Fruit fly (Drosophila melanogaster) whole organism, prepupa: ENCODE data around the gene t-cup.
A peak's percentile ranks its signal among the peaks of the same experiment; 100 is the strongest.

Experiments
- Blimp-1 ChIP-seq: fragments of 200-800 bp; sonication (Bioruptor generic); optimal IDR thresholded peaks from 3 replicates; lab custom pipeline; 2017; ENCODE audit warnings: missing biosample characterization, missing genetic modification characterization, mild to moderate bottlenecking, moderate library complexity, missing genetic modification reagents
- CG11294 ChIP-seq: fragments of 200-800 bp; sonication (Bioruptor generic); IDR thresholded peaks from 2 replicates; pipeline ENCODE4 v1.3.6; 2022; ENCODE audit warnings: missing biosample characterization, missing genetic modification characterization
- CG11902 ChIP-seq: fragments of 200-800 bp; sonication (Bioruptor generic); optimal IDR thresholded peaks from 3 replicates; lab custom pipeline; 2016; ENCODE audit warnings: missing biosample characterization, missing genetic modification characterization
- CG15336 ChIP-seq: fragments of 200-800 bp; sonication (Bioruptor generic); IDR thresholded peaks from 2 replicates; pipeline ENCODE4 v1.3.6; 2022; ENCODE audit warnings: missing biosample characterization, missing genetic modification characterization
- CG1621 ChIP-seq: fragments of 200-800 bp; sonication (Bioruptor generic); optimal IDR thresholded peaks from 3 replicates; lab custom pipeline; 2018; ENCODE audit warnings: missing biosample characterization, mild to moderate bottlenecking, missing genetic modification characterization
- CG16779 ChIP-seq: fragments of 200-800 bp; sonication (Bioruptor generic); optimal IDR thresholded peaks from 3 replicates; lab custom pipeline; 2017; ENCODE audit warnings: missing biosample characterization, mild to moderate bottlenecking, missing genetic modification characterization
- CG32006 ChIP-seq: fragments of 200-800 bp; sonication (Bioruptor generic); optimal IDR thresholded peaks from 3 replicates; lab custom pipeline; 2017; ENCODE audit warnings: missing biosample characterization, mild to moderate bottlenecking, missing genetic modification characterization
- CG34406 ChIP-seq: fragments of 200-800 bp; sonication (Bioruptor generic); optimal IDR thresholded peaks from 3 replicates; lab custom pipeline; 2016; ENCODE audit warnings: missing biosample characterization, missing genetic modification characterization
- CG4318 ChIP-seq: fragments of 200-800 bp; sonication (Bioruptor generic); optimal IDR thresholded peaks from 3 replicates; lab custom pipeline; 2017; ENCODE audit warnings: missing biosample characterization, mild to moderate bottlenecking, missing genetic modification characterization
- CG6276 ChIP-seq: fragments of 200-800 bp; sonication (Bioruptor generic); optimal IDR thresholded peaks from 2 replicates; lab custom pipeline; 2017; ENCODE audit warnings: missing biosample characterization, mild to moderate bottlenecking, missing genetic modification characterization
- CG6792 ChIP-seq: fragments of 200-800 bp; sonication (Bioruptor generic); optimal IDR thresholded peaks from 3 replicates; lab custom pipeline; 2016; ENCODE audit warnings: missing biosample characterization, missing genetic modification characterization
- CG6808 ChIP-seq: fragments of 200-800 bp; sonication (Bioruptor generic); optimal IDR thresholded peaks from 3 replicates; lab custom pipeline; 2017; ENCODE audit warnings: missing biosample characterization, missing genetic modification characterization, mild to moderate bottlenecking, moderate library complexity, missing genetic modification reagents
- CG6854 ChIP-seq: fragments of 200-800 bp; sonication (Bioruptor generic); optimal IDR thresholded peaks from 2 replicates; lab custom pipeline; 2017; ENCODE audit warnings: missing biosample characterization, mild to moderate bottlenecking, missing genetic modification characterization
- CG8119 ChIP-seq: fragments of 200-800 bp; sonication (Bioruptor generic); IDR thresholded peaks from 3 replicates; pipeline ENCODE4 v1.3.6; 2022; ENCODE audit warnings: missing biosample characterization, missing genetic modification characterization
- CG8319 ChIP-seq: fragments of 200-800 bp; sonication (Bioruptor generic); optimal IDR thresholded peaks from 3 replicates; lab custom pipeline; 2016; ENCODE audit warnings: missing biosample characterization, missing genetic modification characterization
- CG8632 ChIP-seq: fragments of 200-800 bp; sonication (Bioruptor generic); optimal IDR thresholded peaks from 3 replicates; lab custom pipeline; 2016; ENCODE audit warnings: missing biosample characterization, missing genetic modification characterization
- CG9139 ChIP-seq: fragments of 200-800 bp; sonication (Bioruptor generic); optimal IDR thresholded peaks from 3 replicates; lab custom pipeline; 2017; ENCODE audit warnings: missing biosample characterization, mild to moderate bottlenecking, missing genetic modification characterization
- Eip75B ChIP-seq: fragments of 200-800 bp; sonication (Bioruptor generic); optimal IDR thresholded peaks from 3 replicates; lab custom pipeline; 2016; ENCODE audit warnings: missing biosample characterization, missing genetic modification characterization
- Eip78C ChIP-seq: fragments of 200-800 bp; sonication (Bioruptor generic); peaks from one replicate; lab custom pipeline; 2016; ENCODE audit warnings: missing biosample characterization, missing genetic modification characterization
- Ets96B ChIP-seq: fragments of 200-800 bp; optimal IDR thresholded peaks from 2 replicates; lab custom pipeline; 2019; ENCODE audit warnings: missing biosample characterization, mild to moderate bottlenecking, missing genetic modification characterization, moderate library complexity
- Gug ChIP-seq: fragments of 200-800 bp; sonication (Bioruptor generic); IDR thresholded peaks from 2 replicates; pipeline ENCODE4 v1.3.6; 2022; ENCODE audit warnings: missing biosample characterization, missing genetic modification characterization
- Hr39 ChIP-seq: fragments of 200-800 bp; sonication (Bioruptor generic); optimal IDR thresholded peaks from 2 replicates; lab custom pipeline; 2016; ENCODE audit warnings: missing biosample characterization, missing genetic modification characterization
- Hr4 ChIP-seq: fragments of 200-800 bp; sonication (Bioruptor generic); optimal IDR thresholded peaks from 3 replicates; lab custom pipeline; 2016; ENCODE audit warnings: missing biosample characterization, missing genetic modification characterization
- Lpt ChIP-seq: fragments of 200-800 bp; sonication (Bioruptor generic); optimal IDR thresholded peaks from 3 replicates; lab custom pipeline; 2016; ENCODE audit warnings: missing biosample characterization, missing genetic modification characterization
- Met ChIP-seq: fragments of 200-800 bp; sonication (Bioruptor generic); optimal IDR thresholded peaks from 3 replicates; lab custom pipeline; 2016; ENCODE audit warnings: missing biosample characterization, missing genetic modification characterization
- OdsH ChIP-seq: fragments of 200-800 bp; sonication (Bioruptor generic); optimal IDR thresholded peaks from 3 replicates; lab custom pipeline; 2016; ENCODE audit warnings: missing biosample characterization, missing genetic modification characterization
- Smox ChIP-seq: fragments of 200-800 bp; sonication (Bioruptor generic); optimal IDR thresholded peaks from 3 replicates; lab custom pipeline; 2016; ENCODE audit warnings: missing biosample characterization, missing genetic modification characterization
- Sox102F ChIP-seq: fragments of 200-800 bp; sonication (Bioruptor generic); optimal IDR thresholded peaks from 2 replicates; lab custom pipeline; 2016; ENCODE audit warnings: missing biosample characterization, mild to moderate bottlenecking, missing genetic modification characterization
- Sox14 ChIP-seq: fragments of 200-800 bp; sonication (Bioruptor generic); optimal IDR thresholded peaks from 3 replicates; lab custom pipeline; 2016; ENCODE audit warnings: missing biosample characterization, missing genetic modification characterization
- Sox15 ChIP-seq: fragments of 200-800 bp; sonication (Bioruptor generic); optimal IDR thresholded peaks from 3 replicates; lab custom pipeline; 2016; ENCODE audit warnings: missing biosample characterization, missing genetic modification characterization
- acj6 ChIP-seq: fragments of 200-800 bp; sonication (Bioruptor generic); optimal IDR thresholded peaks from 3 replicates; lab custom pipeline; 2016; ENCODE audit warnings: missing biosample characterization, missing genetic modification characterization
- dac ChIP-seq: fragments of 200-800 bp; sonication (Bioruptor generic); optimal IDR thresholded peaks from 2 replicates; lab custom pipeline; 2017; ENCODE audit warnings: missing biosample characterization, mild to moderate bottlenecking, missing genetic modification characterization
- dsx ChIP-seq: fragments of 200-800 bp; optimal IDR thresholded peaks from 3 replicates; lab custom pipeline; 2019; ENCODE audit warnings: missing biosample characterization, mild to moderate bottlenecking, missing genetic modification characterization, moderate library complexity; ENCODE audit not compliant: poor library complexity, severe bottlenecking
- eg ChIP-seq: fragments of 200-800 bp; sonication (Bioruptor generic); IDR thresholded peaks from 3 replicates; pipeline ENCODE4 v1.3.6; 2022; ENCODE audit warnings: missing biosample characterization, missing genetic modification characterization
- esn ChIP-seq: fragments of 200-800 bp; sonication (Bioruptor generic); optimal IDR thresholded peaks from 2 replicates; lab custom pipeline; 2016; ENCODE audit warnings: missing biosample characterization, mild to moderate bottlenecking, missing genetic modification characterization, moderate library complexity
- fd59A ChIP-seq: fragments of 200-800 bp; sonication (Bioruptor generic); optimal IDR thresholded peaks from 2 replicates; lab custom pipeline; 2017; ENCODE audit warnings: missing biosample characterization, mild to moderate bottlenecking, missing genetic modification characterization, missing genetic modification reagents
- fd85E ChIP-seq: fragments of 200-800 bp; sonication (Bioruptor generic); optimal IDR thresholded peaks from 3 replicates; lab custom pipeline; 2016; ENCODE audit warnings: missing biosample characterization, missing genetic modification characterization
- fkh ChIP-seq: fragments of 200-800 bp; sonication (Bioruptor generic); optimal IDR thresholded peaks from 3 replicates; lab custom pipeline; 2017; ENCODE audit warnings: missing biosample characterization, mild to moderate bottlenecking, missing genetic modification characterization, moderate library complexity
- lz ChIP-seq: fragments of 200-800 bp; sonication (Bioruptor generic); optimal IDR thresholded peaks from 3 replicates; lab custom pipeline; 2016; ENCODE audit warnings: missing biosample characterization, missing genetic modification characterization
- net ChIP-seq: fragments of 200-800 bp; sonication (Bioruptor generic); optimal IDR thresholded peaks from 3 replicates; lab custom pipeline; 2016; ENCODE audit warnings: missing biosample characterization, missing genetic modification characterization
- spab ChIP-seq: fragments of 200-800 bp; sonication (Bioruptor generic); optimal IDR thresholded peaks from 2 replicates; lab custom pipeline; 2017; ENCODE audit warnings: missing biosample characterization, mild to moderate bottlenecking, missing genetic modification characterization, missing genetic modification reagents
- ss ChIP-seq, 2 experiments: fragments of 200-800 bp; sonication (Bioruptor generic); optimal IDR thresholded peaks; 2 replicates in 1 of 2; 3 replicates in 1 of 2; lab custom pipeline; 2017 to 2018; ENCODE audit warnings: mild to moderate bottlenecking in 2 of 2, missing biosample characterization in 2 of 2, missing genetic modification characterization in 2 of 2, moderate library complexity in 1 of 2
- svp ChIP-seq: fragments of 200-800 bp; sonication (Bioruptor generic); peaks from one replicate; lab custom pipeline; 2016; ENCODE audit warnings: missing biosample characterization, missing genetic modification characterization
- topi ChIP-seq: fragments of 200-800 bp; sonication (Bioruptor generic); optimal IDR thresholded peaks from 3 replicates; lab custom pipeline; 2016; ENCODE audit warnings: missing biosample characterization, missing genetic modification characterization
- vri ChIP-seq: fragments of 200-800 bp; sonication (Bioruptor generic); optimal IDR thresholded peaks from 3 replicates; lab custom pipeline; 2016; ENCODE audit warnings: missing biosample characterization, mild to moderate bottlenecking, missing genetic modification characterization

t-cup gene

DNA sequence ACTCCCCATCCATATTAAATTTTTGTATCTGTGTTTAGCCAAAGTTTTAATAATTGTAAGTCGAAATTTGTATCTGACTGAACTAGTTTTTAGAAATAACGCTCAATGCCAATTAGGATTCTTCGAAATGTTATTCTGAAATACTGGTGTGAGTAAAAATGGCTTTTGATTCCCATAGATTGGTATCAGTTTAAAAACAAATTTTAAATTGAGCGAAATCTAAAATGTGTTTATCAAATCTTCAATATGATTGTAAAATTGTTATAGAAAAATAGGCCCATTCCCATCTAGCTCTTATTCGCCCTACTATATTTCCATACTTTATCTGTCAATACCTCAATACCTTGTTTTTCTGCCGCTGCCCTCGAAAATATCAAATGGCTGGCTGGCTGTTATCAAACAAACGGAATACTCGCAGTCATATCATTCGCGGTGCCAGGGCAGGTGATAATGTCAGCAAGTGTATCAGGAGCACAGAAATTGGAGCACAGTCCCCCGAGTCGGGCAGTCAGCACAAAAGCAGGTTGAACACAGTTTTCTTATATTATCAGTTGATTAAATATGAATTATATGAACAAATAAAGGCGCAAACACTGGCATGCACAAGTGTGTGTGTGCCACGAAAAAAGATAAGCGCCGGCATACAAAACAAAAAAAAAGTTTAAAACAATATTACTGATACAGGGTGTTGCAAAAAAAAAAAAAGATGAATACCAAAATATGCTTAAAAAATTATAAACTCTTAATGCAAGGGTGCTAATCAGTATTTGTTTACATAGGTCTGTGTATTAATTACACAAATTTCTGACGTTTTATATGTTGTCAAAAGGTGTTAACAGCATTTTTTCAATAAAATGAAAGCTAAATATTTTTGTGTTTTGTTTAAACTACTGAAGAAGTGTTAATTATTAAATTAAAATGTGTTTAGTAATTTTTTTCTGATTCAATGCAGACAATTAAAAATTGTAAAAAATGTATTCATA is at the start of gene t-cup (continued):
- peak; percentile 9 for TF ChIP-seq acj6
- TF ChIP-seq Sox102F (GFP tag; lab: Kevin White, UChicago) = peak; percentile 74
- TF ChIP-seq fkh (GFP tag; lab: Kevin White, UChicago) = peak; percentile 99
- peak; percentile 4 for TF ChIP-seq Ets96B (tag; lab: Kevin White, UChicago)
- peak; percentile 78 for TF ChIP-seq Eip78C
- no peak for TF ChIP-seq fd59A (GFP tag; lab: Kevin White, UChicago)
- no peak for TF ChIP-seq fd85E
- TF ChIP-seq CG11902 = no peak
- TF ChIP-seq Blimp-1 = peak; percentile 43
- peak; percentile 74 for TF ChIP-seq CG6854 (GFP tag; lab: Kevin White, UChicago)

DNA sequence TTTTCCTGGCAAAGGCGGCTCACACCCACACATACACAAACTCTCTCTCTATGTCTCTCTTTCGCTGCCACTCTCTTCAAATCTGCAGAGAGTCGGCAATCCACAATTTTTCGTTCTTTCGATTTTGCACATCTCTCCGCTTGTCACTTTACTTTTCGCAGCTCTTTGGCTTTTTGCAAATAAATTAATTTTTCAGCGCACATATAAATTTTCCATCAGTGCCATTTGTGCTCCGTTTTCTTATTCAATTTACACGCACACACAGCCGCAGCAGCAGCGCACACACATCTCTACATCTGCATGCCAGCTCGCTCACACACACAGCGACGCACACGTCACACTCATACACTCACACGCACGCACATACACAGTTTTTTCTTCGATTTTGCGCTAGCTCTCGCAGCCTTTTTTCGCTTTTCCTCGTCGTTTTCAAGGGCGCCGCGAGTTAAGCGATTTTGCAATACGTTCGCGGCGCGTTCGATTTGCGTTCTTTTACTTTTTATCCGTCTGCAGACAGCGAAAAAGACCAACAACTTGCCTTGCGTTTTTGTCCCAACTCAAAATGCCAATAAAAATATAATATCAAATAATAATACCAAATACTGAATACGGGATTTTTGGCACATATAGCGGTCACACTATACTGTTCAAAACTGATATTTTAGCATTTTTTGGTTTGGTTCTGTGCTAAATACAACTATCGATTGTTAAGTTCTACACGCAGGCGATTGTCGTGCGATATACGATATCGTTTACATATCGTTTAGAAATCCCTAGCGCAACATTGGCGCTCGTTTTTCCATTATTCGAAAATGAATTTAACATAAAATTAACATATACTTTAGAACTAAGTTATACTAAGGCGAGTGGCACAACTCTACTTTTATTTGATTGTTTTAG is 49.2 kb upstream of the t-cup start, which contains the start of gene bun:
Gene bun (minus strand): TSS at position 569 of the 900 bp plus-strand sequence.
- TF ChIP-seq Hr4 (GFP tag; lab: Kevin White, UChicago) (no peak), Lpt (GFP tag; lab: Kevin White, UChicago) (no peak), Met (GFP tag; lab: Kevin White, UChicago) (no peak), CG6792 (GFP tag; lab: Kevin White, UChicago) (no peak), CG1621 (tag; lab: Kevin White, UChicago) (no peak), spab (GFP tag; lab: Kevin White, UChicago) (no peak), svp (GFP tag; lab: Kevin White, UChicago) (peak; percentile 36), lz (GFP tag; lab: Kevin White, UChicago) (no peak), CG32006 (GFP tag; lab: Kevin White, UChicago) (no peak), topi (GFP tag; lab: Kevin White, UChicago) (no peak), CG11902 (no peak), dac (GFP tag; lab: Kevin White, UChicago) (no peak), Sox14 (GFP tag; lab: Kevin White, UChicago) (no peak), esn (GFP tag; lab: Kevin White, UChicago) (no peak), CG6276 (GFP tag; lab: Kevin White, UChicago) (no peak), CG8632 (GFP tag; lab: Kevin White, UChicago) (no peak), ss (GFP tag; optimal IDR thresholded peaks at IDR 0.05; lab: Kevin White, UChicago) (peak in 1 of 2 experiments; percentile 30), CG6854 (GFP tag; lab: Kevin White, UChicago) (peak; percentile 9), CG16779 (tag; lab: Kevin White, UChicago) (peak; percentile 35), fd59A (GFP tag; lab: Kevin White, UChicago) (no peak), Eip75B (GFP tag; lab: Kevin White, UChicago) (no peak), dsx (GFP tag; lab: Kevin White, UChicago) (peak; percentile 1), Ets96B (tag; lab: Kevin White, UChicago) (no peak), Sox15 (no peak), eg (GFP tag; lab: Robert Waterston, UW) (no peak), fkh (GFP tag; lab: Kevin White, UChicago) (peak; percentile 43), CG9139 (GFP tag; lab: Kevin White, UChicago) (no peak), CG4318 (GFP tag; lab: Kevin White, UChicago) (no peak), Sox102F (GFP tag; lab: Kevin White, UChicago) (no peak), Blimp-1 (no peak), CG11294 (GFP tag; lab: Robert Waterston, UW) (no peak), vri (no peak), Hr39 (GFP tag; lab: Kevin White, UChicago) (no peak), CG15336 (no peak), Gug (GFP tag; lab: Robert Waterston, UW) (no peak), CG8319 (no peak), Smox (GFP tag; lab: Kevin White, UChicago) (no peak), OdsH (GFP tag; lab: Kevin White, UChicago) (no peak), CG6808 (GFP tag; lab: Kevin White, UChicago) (no peak), net (GFP tag; lab: Kevin White, UChicago) (peak; percentile 19), CG34406 (GFP tag; lab: Kevin White, UChicago) (no peak), CG8119 (no peak; the same call in 2 of the 3 replicates), Eip78C (peak; percentile 73)
